Worm (Caenorhabditis elegans) whole organism, L4 larva: ENCODE data around the gene F58B3.4.

Experiments used
- F37D6.2 ChIP-seq: sonication (generic microtip); optimal IDR thresholded peaks from 2 replicates; lab custom pipeline; 2016; ENCODE audit warnings: mild to moderate bottlenecking, missing genetic modification characterization, missing compliant biosample characterization
- T20F7.1 ChIP-seq: fragments of 200-800 bp; sonication (Bioruptor generic); optimal IDR thresholded peaks from 2 replicates; lab custom pipeline; 2018; ENCODE audit warnings: mild to moderate bottlenecking, missing genetic modification characterization, missing compliant biosample characterization
- Y48G9A.11 ChIP-seq: fragments of 200-800 bp; sonication (Bioruptor generic); IDR thresholded peaks from 2 replicates; pipeline ENCODE4 v1.3.6; 2022; ENCODE audit warnings: missing genetic modification reagents, missing genetic modification characterization, missing compliant biosample characterization
- ZK337.2 ChIP-seq: fragments of 200-800 bp; sonication (Bioruptor generic); IDR thresholded peaks from 2 replicates; pipeline ENCODE4 v1.3.6; 2022; ENCODE audit warnings: missing genetic modification reagents, missing genetic modification characterization, missing compliant biosample characterization
- ZK546.5 ChIP-seq, 2 experiments: sonication (generic microtip); optimal IDR thresholded peaks; 2 replicates each; lab custom pipeline; 2017; ENCODE audit warnings: missing biosample characterization in 2 of 2, missing genetic modification characterization in 2 of 2
- aha-1 ChIP-seq: fragments of 150-350 bp; peaks from one replicate; lab custom pipeline; 2014; ENCODE audit warnings: missing biosample characterization, missing genetic modification characterization
- aly-2 ChIP-seq: sonication (generic microtip); optimal IDR thresholded peaks from 2 replicates; lab custom pipeline; 2018; ENCODE audit warnings: missing biosample characterization, missing genetic modification characterization
- ama-1 ChIP-seq: fragments of 150-350 bp; optimal IDR thresholded peaks from 2 replicates; lab custom pipeline; 2014; ENCODE audit warnings: inconsistent platforms, mixed read lengths
- ceh-20 ChIP-seq: fragments of 200-800 bp; sonication (Bioruptor generic); IDR thresholded peaks from 2 replicates; pipeline ENCODE4 v1.3.6; 2022; ENCODE audit warnings: missing genetic modification reagents, missing genetic modification characterization, missing compliant biosample characterization
- ceh-44 ChIP-seq: fragments of 200-800 bp; sonication (Bioruptor generic); IDR thresholded peaks from 2 replicates; pipeline ENCODE4 v1.3.6; 2022; ENCODE audit warnings: missing genetic modification reagents, missing genetic modification characterization, missing compliant biosample characterization
- ces-1 ChIP-seq: fragments of 150-350 bp; sonication (generic microtip); optimal IDR thresholded peaks from 4 replicates; lab custom pipeline; 2014; ENCODE audit warnings: missing biosample characterization, missing genetic modification reagents, missing genetic modification characterization
- ctbp-1 ChIP-seq: fragments of 200-800 bp; sonication (Bioruptor generic); IDR thresholded peaks from 2 replicates; pipeline ENCODE4 v1.3.6; 2022; ENCODE audit warnings: missing genetic modification reagents, missing genetic modification characterization, missing compliant biosample characterization
- daf-16 ChIP-seq, 3 experiments: sonication (generic microtip); optimal IDR thresholded peaks; 2 replicates each; lab custom pipeline; 2016 to 2017; ENCODE audit warnings: missing genetic modification characterization in 3 of 3, missing genetic modification reagents in 3 of 3, mild to moderate bottlenecking in 2 of 3, missing compliant biosample characterization in 2 of 3, missing biosample characterization in 1 of 3, moderate library complexity in 1 of 3
- dmd-6 ChIP-seq: fragments of 200-800 bp; sonication (Bioruptor generic); IDR thresholded peaks from 2 replicates; pipeline ENCODE4 v1.3.6; 2022; ENCODE audit warnings: missing genetic modification reagents, missing genetic modification characterization, missing compliant biosample characterization
- dmd-8 ChIP-seq: fragments of 200-800 bp; sonication (Bioruptor generic); IDR thresholded peaks from 2 replicates; pipeline ENCODE4 v1.3.6; 2022; ENCODE audit warnings: missing genetic modification characterization, missing compliant biosample characterization
- dmd-9 ChIP-seq: fragments of 200-800 bp; sonication (Bioruptor generic); IDR thresholded peaks from 2 replicates; pipeline ENCODE4 v1.3.6; 2022; ENCODE audit warnings: missing genetic modification reagents, missing genetic modification characterization, missing compliant biosample characterization
- dpl-1 ChIP-seq: fragments of 150-350 bp; optimal IDR thresholded peaks from 2 replicates; lab custom pipeline; 2014; ENCODE audit warnings: missing biosample characterization, missing genetic modification reagents, missing genetic modification characterization
- dve-1 ChIP-seq: sonication (generic microtip); optimal IDR thresholded peaks from 2 replicates; lab custom pipeline; 2017; ENCODE audit warnings: antibody characterized with exemption, mild to moderate bottlenecking, missing genetic modification characterization, missing compliant biosample characterization; ENCODE audit not compliant: insufficient read depth
- egl-43 ChIP-seq: fragments of 200-800 bp; sonication (Bioruptor generic); IDR thresholded peaks from 2 replicates; pipeline ENCODE4 v1.3.6; 2022; ENCODE audit warnings: missing genetic modification reagents, missing genetic modification characterization, missing compliant biosample characterization
- hlh-11 ChIP-seq: fragments of 200-800 bp; sonication (Bioruptor generic); optimal IDR thresholded peaks from 2 replicates; lab custom pipeline; 2018; ENCODE audit warnings: mild to moderate bottlenecking, missing genetic modification characterization, missing compliant biosample characterization
- hlh-30 ChIP-seq: sonication (generic microtip); optimal IDR thresholded peaks from 2 replicates; lab custom pipeline; 2017; ENCODE audit warnings: antibody characterized with exemption, mild to moderate bottlenecking, missing genetic modification characterization, missing compliant biosample characterization; ENCODE audit not compliant: insufficient read depth
- hmg-1.1 ChIP-seq: fragments of 200-800 bp; sonication (Bioruptor generic); IDR thresholded peaks from 2 replicates; pipeline ENCODE4 v1.3.6; 2022; ENCODE audit warnings: missing genetic modification reagents, missing genetic modification characterization, missing compliant biosample characterization
- lin-39 ChIP-seq: fragments of 150-350 bp; optimal IDR thresholded peaks from 2 replicates; lab custom pipeline; 2014; ENCODE audit warnings: missing biosample characterization, missing genetic modification reagents, missing genetic modification characterization
- mep-1 ChIP-seq: fragments of 150-350 bp; sonication (generic microtip); optimal IDR thresholded peaks from 3 replicates; lab custom pipeline; 2014; ENCODE audit warnings: missing biosample characterization, missing genetic modification characterization
- mxl-3 ChIP-seq: fragments of 200-800 bp; sonication (Bioruptor generic); optimal IDR thresholded peaks from 2 replicates; lab custom pipeline; 2018; ENCODE audit warnings: mild to moderate bottlenecking, missing genetic modification characterization, missing compliant biosample characterization
- nhr-11 ChIP-seq: fragments of 150-350 bp; optimal IDR thresholded peaks from 2 replicates; lab custom pipeline; 2014; ENCODE audit warnings: missing biosample characterization, missing genetic modification characterization
- nhr-28 ChIP-seq: fragments of 150-350 bp; optimal IDR thresholded peaks from 2 replicates; lab custom pipeline; 2014; ENCODE audit warnings: missing biosample characterization, missing genetic modification characterization
- nhr-42 ChIP-seq: fragments of 200-800 bp; sonication (Bioruptor generic); IDR thresholded peaks from 2 replicates; pipeline ENCODE4 v1.3.6; 2022; ENCODE audit warnings: missing genetic modification characterization, missing compliant biosample characterization
- nhr-6 ChIP-seq: fragments of 150-350 bp; optimal IDR thresholded peaks from 2 replicates; lab custom pipeline; 2014; ENCODE audit warnings: missing biosample characterization, missing genetic modification characterization
- nhr-77 ChIP-seq: fragments of 150-350 bp; optimal IDR thresholded peaks from 2 replicates; lab custom pipeline; 2014; ENCODE audit warnings: missing biosample characterization, missing genetic modification characterization
- pqm-1 ChIP-seq: sonication (generic microtip); optimal IDR thresholded peaks from 2 replicates; lab custom pipeline; 2017; ENCODE audit warnings: missing biosample characterization, missing genetic modification characterization
- set-16 ChIP-seq: fragments of 200-800 bp; sonication (Bioruptor generic); IDR thresholded peaks from 2 replicates; pipeline ENCODE4 v1.3.6; 2022; ENCODE audit warnings: missing genetic modification reagents, missing genetic modification characterization, missing compliant biosample characterization
- spr-1 ChIP-seq: sonication (generic microtip); optimal IDR thresholded peaks from 2 replicates; lab custom pipeline; 2016; ENCODE audit warnings: mild to moderate bottlenecking, missing genetic modification characterization, missing compliant biosample characterization
- spr-3 ChIP-seq: fragments of 200-800 bp; sonication (Bioruptor generic); optimal IDR thresholded peaks from 2 replicates; lab custom pipeline; 2018; ENCODE audit warnings: mild to moderate bottlenecking, missing genetic modification characterization, missing compliant biosample characterization
- vab-7 ChIP-seq: fragments of 200-800 bp; sonication (Bioruptor generic); IDR thresholded peaks from 2 replicates; pipeline ENCODE4 v1.3.6; 2022; ENCODE audit warnings: missing genetic modification reagents, missing genetic modification characterization, missing compliant biosample characterization
- zip-11 ChIP-seq: fragments of 200-800 bp; sonication (Bioruptor generic); IDR thresholded peaks from 2 replicates; pipeline ENCODE4 v1.3.6; 2022; ENCODE audit warnings: missing genetic modification characterization, missing compliant biosample characterization
- ztf-11 ChIP-seq: fragments of 150-350 bp; optimal IDR thresholded peaks from 2 replicates; lab custom pipeline; 2014; ENCODE audit warnings: missing biosample characterization, missing genetic modification characterization

F58B3.4 gene

DNA sequence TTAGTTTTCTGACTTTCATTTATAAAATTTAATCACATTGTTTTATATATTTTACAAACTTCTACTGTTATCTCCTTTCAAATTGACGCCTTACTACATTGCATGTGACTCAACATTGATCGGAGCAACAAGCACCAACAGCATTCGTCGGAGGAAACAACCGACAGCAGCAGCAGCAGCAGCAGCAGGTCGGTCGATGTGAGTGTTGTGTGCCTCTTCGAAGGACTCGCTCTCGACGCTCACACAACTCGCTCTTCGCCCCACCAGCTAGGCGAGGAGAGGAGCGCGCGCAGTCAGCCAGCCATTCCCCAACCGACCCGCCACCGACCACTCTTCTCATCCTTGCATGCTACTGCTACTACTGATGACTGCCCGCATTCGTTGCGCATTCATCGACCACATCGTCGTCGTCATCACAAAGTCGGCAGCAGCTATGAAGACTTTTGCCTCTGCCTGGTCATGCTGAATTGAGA is 47.7 kb downstream of the F58B3.4 start, which contains the start of gene F12F6.1:
TSS of gene F12F6.1 (plus strand) at position 51 of the 473 bp plus-strand sequence.
- TF ChIP-seq hlh-30 (tag; lab: Kevin White, UChicago) (peak; percentile 60), mep-1 (peak; percentile 38), ztf-11 (tag; lab: Kevin White, UChicago) (no peak), daf-16 (GFP tag; optimal IDR thresholded peaks at IDR 0.05; lab: Kevin White, UChicago) (no peak), daf-16 (tag; optimal IDR thresholded peaks at IDR 0.05; lab: Kevin White, UChicago) (peak; percentile 45), dmd-9 (GFP tag; lab: Robert Waterston, UW) (0 out of 2 replicates have a peak, but pooled peaks have one; percentile 11), mxl-3 (peak; percentile 10), ctbp-1 (GFP tag; lab: Robert Waterston, UW) (no peak), ama-1 (lab: Kevin White, UChicago) (no peak), ceh-20 (GFP tag; lab: Robert Waterston, UW) (0 out of 2 replicates have a peak, but pooled peaks have one; percentile 42), spr-3 (GFP tag; lab: Kevin White, UChicago) (no peak), nhr-11 (no peak), zip-11 (no peak; the same call in 1 of the 2 replicates), F37D6.2 (tag; lab: Kevin White, UChicago) (peak; percentile 33), ceh-44 (0 out of 2 replicates have a peak, but pooled peaks have one; percentile 14), ces-1 (no peak), ZK337.2 (GFP tag; lab: Robert Waterston, UW) (no peak), ZK546.5 (tag; optimal IDR thresholded peaks at IDR 0.05; lab: Kevin White, UChicago) (no peak), aly-2 (no peak), nhr-6 (tag; lab: Kevin White, UChicago) (peak; percentile 30), hlh-11 (tag; lab: Kevin White, UChicago) (peak; percentile 48), lin-39 (tag; lab: Kevin White, UChicago) (no peak), vab-7 (GFP tag; lab: Robert Waterston, UW) (no peak), egl-43 (peak; percentile 84), dmd-8 (GFP tag; lab: Robert Waterston, UW) (0 out of 2 replicates have a peak, but pooled peaks have one; percentile 53), hmg-1.1 (peak; percentile 27; the same call in 1 of the 2 replicates), dpl-1 (no peak), nhr-42 (no peak), nhr-77 (tag; lab: Kevin White, UChicago) (no peak), set-16 (peak; percentile 95), Y48G9A.11 (GFP tag; lab: Robert Waterston, UW) (0 out of 2 replicates have a peak, but pooled peaks have one; percentile 44), dmd-6 (GFP tag; lab: Robert Waterston, UW) (0 out of 2 replicates have a peak, but pooled peaks have one; percentile 18)

DNA sequence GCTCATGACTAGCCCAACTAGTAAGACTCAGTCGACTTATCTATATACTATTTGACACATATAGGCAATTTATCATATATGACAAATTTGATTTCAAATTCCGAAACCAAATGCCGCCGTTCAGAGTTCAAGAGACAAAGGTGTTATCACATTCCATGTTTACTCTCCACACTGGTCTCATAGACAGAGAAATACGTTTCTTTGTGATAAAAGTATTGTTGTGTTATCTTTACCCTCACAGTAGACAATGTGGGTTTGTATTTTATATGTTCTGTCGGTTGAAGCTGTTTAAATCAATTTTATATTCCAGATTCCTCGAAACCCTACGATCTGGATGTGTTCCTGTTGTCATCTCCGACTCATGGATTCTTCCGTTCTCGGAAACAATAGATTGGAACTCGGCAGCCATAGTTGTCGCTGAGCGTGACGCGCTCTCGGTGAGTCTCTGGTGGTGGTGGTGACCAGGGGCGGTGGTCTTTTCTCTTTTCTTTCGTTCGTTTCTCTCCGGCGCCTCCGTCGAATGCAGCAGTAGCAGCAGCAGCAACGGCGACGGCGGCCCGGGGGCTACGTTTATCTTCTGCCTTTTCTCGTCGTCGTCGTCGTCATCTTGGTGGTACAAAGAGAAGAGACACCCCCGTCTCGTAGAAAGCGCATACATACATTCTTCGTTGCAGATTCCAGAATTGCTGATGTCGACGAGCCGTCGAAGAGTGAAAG is 49.0 kb downstream of the F58B3.4 start:
- TF ChIP-seq hlh-11 (tag; lab: Kevin White, UChicago): peak; percentile 9
- peak; percentile 41 for TF ChIP-seq dve-1
- TF ChIP-seq hlh-30 (tag; lab: Kevin White, UChicago): no peak
- peak; percentile 12 for TF ChIP-seq aha-1
- TF ChIP-seq zip-11: no peak
- peak; percentile 58 for TF ChIP-seq nhr-28 (tag; lab: Kevin White, UChicago)
- TF ChIP-seq set-16: peak; percentile 84
- TF ChIP-seq daf-16 (GFP tag; optimal IDR thresholded peaks at IDR 0.05; lab: Kevin White, UChicago): peak in 1 of 2 experiments; percentile 2
- peak; percentile 68 for TF ChIP-seq daf-16 (tag; optimal IDR thresholded peaks at IDR 0.05; lab: Kevin White, UChicago)
- peak; percentile 78 for TF ChIP-seq pqm-1 (tag; lab: Kevin White, UChicago)
- no peak for TF ChIP-seq spr-1 (tag; lab: Kevin White, UChicago)
- no peak for TF ChIP-seq hmg-1.1
- TF ChIP-seq egl-43: 0 out of 2 replicates have a peak, but pooled peaks have one; percentile 24
- TF ChIP-seq T20F7.1 (GFP tag; lab: Kevin White, UChicago): no peak
- TF ChIP-seq, all 104 proteins: peak for 8
